Worm (Caenorhabditis elegans) whole organism, L2 larva: ENCODE measurements around the gene toe-1.

Experiments
- egl-27 ChIP-seq: sonication (generic microtip); optimal IDR thresholded peaks from 3 replicates; lab custom pipeline; 2017; ENCODE audit warnings: missing biosample characterization, missing genetic modification reagents, missing genetic modification characterization
- lsy-2 ChIP-seq, 2 experiments: fragments of 150-350 bp in 1 of 2; sonication (generic microtip) in 1 of 2; optimal IDR thresholded peaks; 2 replicates each; lab custom pipeline; 2014 to 2017; ENCODE audit warnings: missing biosample characterization in 2 of 2, missing genetic modification characterization in 2 of 2
- nhr-77 ChIP-seq: fragments of 150-350 bp; optimal IDR thresholded peaks from 2 replicates; lab custom pipeline; 2014; ENCODE audit warnings: missing biosample characterization, missing genetic modification characterization
- ztf-11 ChIP-seq: sonication (generic microtip); optimal IDR thresholded peaks from 2 replicates; lab custom pipeline; 2017; ENCODE audit warnings: missing biosample characterization, missing genetic modification characterization

- TF ChIP-seq egl-27 (tag; lab: Kevin White, UChicago) (no peak), lsy-2 (tag; optimal IDR thresholded peaks at IDR 0.05; lab: Kevin White, UChicago) (no peak), ztf-11 (tag; lab: Kevin White, UChicago) (no peak), nhr-77 (no peak)
These were observed 10.2 kb downstream of the toe-1 start, which contains the start of gene nhr-273 for ce11 chrII:4435134-4435533.
